Worm (Caenorhabditis elegans): Measurements from ENCODE around the gene egas-1.

The egas-1 gene

ce11 chrV:18639601-18640354 lies at the start of gene egas-1:
TSS of gene egas-1 (plus strand) at chrV:18640304.
- TF ChIP-seq nhr-76 (tag; optimal IDR thresholded peaks at IDR 0.05): no peak

ce11 chrV:18592448-18592847 lies 47.7 kb upstream of the egas-1 start, which contains the start of gene grdn-1:
TSS of gene grdn-1 (plus strand) at chrV:18592748.
- TF ChIP-seq snpc-4 (tag; optimal IDR thresholded peaks at IDR 0.05) (no peak), elt-3 (tag; optimal IDR thresholded peaks at IDR 0.05) (no peak), mep-1 (tag; optimal IDR thresholded peaks at IDR 0.05) (no peak), flh-1 (GFP tag; optimal IDR thresholded peaks at IDR 0.05) (no peak), mls-2 (tag; optimal IDR thresholded peaks at IDR 0.05) (no peak)

ce11 chrV:18596240-18596639 lies 43.9 kb upstream of the egas-1 start:
- TF ChIP-seq M03D4.4 (tag; optimal IDR thresholded peaks at IDR 0.05): peak; percentile 36
- peak; percentile 17 for TF ChIP-seq drap-1 (GFP tag; optimal IDR thresholded peaks at IDR 0.05)
- TF ChIP-seq bed-3 (GFP tag; optimal IDR thresholded peaks at IDR 0.05): no peak
- no peak for TF ChIP-seq nhr-237 (tag; optimal IDR thresholded peaks at IDR 0.05)
- TF ChIP-seq hlh-1 (tag; optimal IDR thresholded peaks at IDR 0.05): peak; percentile 73

ce11 chrV:18597779-18598178 lies 42.3 kb upstream of the egas-1 start:
- TF ChIP-seq unc-39 (tag; optimal IDR thresholded peaks at IDR 0.05) (no peak), ham-2 (GFP tag; optimal IDR thresholded peaks at IDR 0.05) (no peak), sptf-1 (tag; optimal IDR thresholded peaks at IDR 0.05) (no peak), lin-32 (GFP tag; optimal IDR thresholded peaks at IDR 0.05) (no peak), ztf-11 (tag; optimal IDR thresholded peaks at IDR 0.05) (no peak), sem-2 (GFP tag; optimal IDR thresholded peaks at IDR 0.05) (no peak), hlh-1 (tag; optimal IDR thresholded peaks at IDR 0.05) (no peak), lin-13 (tag; optimal IDR thresholded peaks at IDR 0.05) (no peak), nhr-28 (tag; optimal IDR thresholded peaks at IDR 0.05) (no peak), ces-1 (GFP tag; optimal IDR thresholded peaks at IDR 0.05) (no peak), blmp-1 (tag; optimal IDR thresholded peaks at IDR 0.05) (no peak), nhr-237 (tag; optimal IDR thresholded peaks at IDR 0.05) (no peak), ceh-43 (GFP tag; optimal IDR thresholded peaks at IDR 0.05) (no peak), nhr-2 (tag; optimal IDR thresholded peaks at IDR 0.05) (no peak), lsy-2 (tag; optimal IDR thresholded peaks at IDR 0.05) (no peak), unc-62 (GFP tag; optimal IDR thresholded peaks at IDR 0.05) (no peak), nhr-12 (tag; optimal IDR thresholded peaks at IDR 0.05) (no peak)

ce11 chrV:18605510-18605909 lies 34.6 kb upstream of the egas-1 start:
- TF ChIP-seq flh-1 (GFP tag; optimal IDR thresholded peaks at IDR 0.05): no peak
- TF ChIP-seq M03D4.4 (tag; optimal IDR thresholded peaks at IDR 0.05): no peak
- TF ChIP-seq unc-39 (tag; optimal IDR thresholded peaks at IDR 0.05): no peak
- no peak for TF ChIP-seq snpc-4 (tag; optimal IDR thresholded peaks at IDR 0.05)
- no peak for TF ChIP-seq unc-120 (tag; optimal IDR thresholded peaks at IDR 0.05; ENCODE audit: poor library complexity, severe bottlenecking)
- no peak for TF ChIP-seq nhr-237 (tag; optimal IDR thresholded peaks at IDR 0.05)

ce11 chrV:18613164-18613563 lies 26.9 kb upstream of the egas-1 start:
- TF ChIP-seq mep-1 (tag; optimal IDR thresholded peaks at IDR 0.05) (no peak), ham-2 (GFP tag; optimal IDR thresholded peaks at IDR 0.05) (peak; percentile 50), elt-1 (tag; optimal IDR thresholded peaks at IDR 0.05; ENCODE audit: borderline replicate concordance, insufficient read depth) (no peak), hlh-1 (tag; optimal IDR thresholded peaks at IDR 0.05) (no peak)

- peak; percentile 20 for TF ChIP-seq unc-120 (tag; optimal IDR thresholded peaks at IDR 0.05; ENCODE audit: poor library complexity, severe bottlenecking)
- TF ChIP-seq blmp-1 (tag; optimal IDR thresholded peaks at IDR 0.05): no peak
- peak; percentile 36 for TF ChIP-seq mep-1 (tag; optimal IDR thresholded peaks at IDR 0.05)
These were observed 25.6 kb upstream of the egas-1 start for ce11 chrV:18614498-18614897.

Data from whole organism, mixed stage, embryonic.